Worm (Caenorhabditis elegans) whole organism, L4 larva: ENCODE data around the gene nhr-257.

Experiments
- F10B5.3 ChIP-seq: sonication (generic microtip); optimal IDR thresholded peaks from 2 replicates; lab custom pipeline; 2016; ENCODE audit warnings: mild to moderate bottlenecking, missing genetic modification characterization, missing compliant biosample characterization
- F37D6.2 ChIP-seq: sonication (generic microtip); optimal IDR thresholded peaks from 2 replicates; lab custom pipeline; 2016; ENCODE audit warnings: mild to moderate bottlenecking, missing genetic modification characterization, missing compliant biosample characterization
- T20F7.1 ChIP-seq: fragments of 200-800 bp; sonication (Bioruptor generic); optimal IDR thresholded peaks from 2 replicates; lab custom pipeline; 2018; ENCODE audit warnings: mild to moderate bottlenecking, missing genetic modification characterization, missing compliant biosample characterization
- T26A8.4 ChIP-seq: fragments of 200-800 bp; sonication (Bioruptor generic); IDR thresholded peaks from 2 replicates; pipeline ENCODE4 v1.3.6; 2022; ENCODE audit warnings: missing genetic modification characterization, missing compliant biosample characterization
- Y5F2A.4 ChIP-seq: fragments of 200-800 bp; sonication (Bioruptor generic); optimal IDR thresholded peaks from 2 replicates; lab custom pipeline; 2018; ENCODE audit warnings: mild to moderate bottlenecking, missing genetic modification characterization, missing compliant biosample characterization
- Y75B8A.6 ChIP-seq: fragments of 200-800 bp; sonication (Bioruptor generic); IDR thresholded peaks from 2 replicates; pipeline ENCODE4 v1.3.6; 2022; ENCODE audit warnings: missing genetic modification reagents, missing genetic modification characterization, missing compliant biosample characterization
- aly-2 ChIP-seq: sonication (generic microtip); optimal IDR thresholded peaks from 2 replicates; lab custom pipeline; 2018; ENCODE audit warnings: missing biosample characterization, missing genetic modification characterization
- arid-1 ChIP-seq: fragments of 200-800 bp; sonication (Bioruptor generic); conservative IDR thresholded peaks from 2 replicates; pipeline ENCODE4 v1.3.6; 2022; ENCODE audit warnings: missing genetic modification reagents, missing genetic modification characterization, missing compliant biosample characterization
- ceh-44 ChIP-seq: fragments of 200-800 bp; sonication (Bioruptor generic); IDR thresholded peaks from 2 replicates; pipeline ENCODE4 v1.3.6; 2022; ENCODE audit warnings: missing genetic modification reagents, missing genetic modification characterization, missing compliant biosample characterization
- ceh-62 ChIP-seq: sonication (generic microtip); optimal IDR thresholded peaks from 2 replicates; lab custom pipeline; 2017; ENCODE audit warnings: missing biosample characterization, missing genetic modification characterization
- ces-1 ChIP-seq: fragments of 150-350 bp; sonication (generic microtip); optimal IDR thresholded peaks from 4 replicates; lab custom pipeline; 2014; ENCODE audit warnings: missing biosample characterization, missing genetic modification reagents, missing genetic modification characterization
- daf-12 ChIP-seq: fragments of 150-350 bp; optimal IDR thresholded peaks from 2 replicates; lab custom pipeline; 2014; ENCODE audit warnings: missing biosample characterization, missing genetic modification reagents, missing genetic modification characterization
- daf-16 ChIP-seq, 3 experiments: sonication (generic microtip); optimal IDR thresholded peaks; 2 replicates each; lab custom pipeline; 2016 to 2017; ENCODE audit warnings: missing genetic modification characterization in 3 of 3, missing genetic modification reagents in 3 of 3, mild to moderate bottlenecking in 2 of 3, missing compliant biosample characterization in 2 of 3, missing biosample characterization in 1 of 3, moderate library complexity in 1 of 3
- daf-19 ChIP-seq: fragments of 200-800 bp; sonication (Bioruptor generic); conservative IDR thresholded peaks from 2 replicates; pipeline ENCODE4 v1.3.6; 2022; ENCODE audit warnings: missing genetic modification characterization, missing compliant biosample characterization
- daf-8 ChIP-seq: fragments of 200-800 bp; sonication (Bioruptor generic); IDR thresholded peaks from 2 replicates; pipeline ENCODE4 v1.3.6; 2022; ENCODE audit warnings: missing genetic modification characterization, missing compliant biosample characterization
- dmd-6 ChIP-seq: fragments of 200-800 bp; sonication (Bioruptor generic); IDR thresholded peaks from 2 replicates; pipeline ENCODE4 v1.3.6; 2022; ENCODE audit warnings: missing genetic modification reagents, missing genetic modification characterization, missing compliant biosample characterization
- dmd-8 ChIP-seq: fragments of 200-800 bp; sonication (Bioruptor generic); IDR thresholded peaks from 2 replicates; pipeline ENCODE4 v1.3.6; 2022; ENCODE audit warnings: missing genetic modification characterization, missing compliant biosample characterization
- dpl-1 ChIP-seq: fragments of 150-350 bp; optimal IDR thresholded peaks from 2 replicates; lab custom pipeline; 2014; ENCODE audit warnings: missing biosample characterization, missing genetic modification reagents, missing genetic modification characterization
- fkh-10 ChIP-seq: fragments of 150-350 bp; optimal IDR thresholded peaks from 2 replicates; lab custom pipeline; 2014; ENCODE audit warnings: missing biosample characterization, missing genetic modification reagents, missing genetic modification characterization
- fos-1 ChIP-seq: fragments of 150-350 bp; optimal IDR thresholded peaks from 2 replicates; lab custom pipeline; 2014; ENCODE audit warnings: missing biosample characterization, missing genetic modification characterization
- gei-8 ChIP-seq: fragments of 200-800 bp; sonication (Bioruptor generic); optimal IDR thresholded peaks from 2 replicates; lab custom pipeline; 2018; ENCODE audit warnings: mild to moderate bottlenecking, missing genetic modification characterization, missing compliant biosample characterization
- jun-1 ChIP-seq: fragments of 150-350 bp; optimal IDR thresholded peaks from 2 replicates; lab custom pipeline; 2014; ENCODE audit warnings: missing biosample characterization, missing genetic modification reagents, missing genetic modification characterization
- lin-13 ChIP-seq: fragments of 150-350 bp; optimal IDR thresholded peaks from 2 replicates; lab custom pipeline; 2014; ENCODE audit warnings: missing biosample characterization, missing genetic modification reagents, missing genetic modification characterization
- lin-15B ChIP-seq: fragments of 150-350 bp; sonication (generic microtip); optimal IDR thresholded peaks from 3 replicates; lab custom pipeline; 2014; ENCODE audit warnings: missing biosample characterization, missing genetic modification characterization
- lin-38 ChIP-seq: fragments of 200-800 bp; sonication (Bioruptor generic); IDR thresholded peaks from 2 replicates; pipeline ENCODE4 v1.3.6; 2022; ENCODE audit warnings: missing genetic modification reagents, missing genetic modification characterization, missing compliant biosample characterization
- lin-39 ChIP-seq: fragments of 150-350 bp; optimal IDR thresholded peaks from 2 replicates; lab custom pipeline; 2014; ENCODE audit warnings: missing biosample characterization, missing genetic modification reagents, missing genetic modification characterization
- madf-5 ChIP-seq, 2 experiments: fragments of 200-800 bp; sonication (Bioruptor generic); IDR thresholded peaks; 2 replicates each; pipeline ENCODE4 v1.3.6; 2022; ENCODE audit warnings: missing compliant biosample characterization in 2 of 2, missing genetic modification characterization in 2 of 2
- mdl-1 ChIP-seq, 2 experiments: fragments of 150-350 bp in 1 of 2; sonication (generic microtip) in 1 of 2; optimal IDR thresholded peaks; 2 replicates each; lab custom pipeline; 2014 to 2017; ENCODE audit warnings: missing biosample characterization in 2 of 2, missing genetic modification characterization in 2 of 2
- nhr-10 ChIP-seq: fragments of 150-350 bp; optimal IDR thresholded peaks from 2 replicates; lab custom pipeline; 2014; ENCODE audit warnings: missing biosample characterization, missing genetic modification characterization
- nhr-102 ChIP-seq: sonication (generic microtip); optimal IDR thresholded peaks from 2 replicates; lab custom pipeline; 2016; ENCODE audit warnings: mild to moderate bottlenecking, missing genetic modification characterization, moderate library complexity, missing compliant biosample characterization
- nhr-11 ChIP-seq: fragments of 150-350 bp; optimal IDR thresholded peaks from 2 replicates; lab custom pipeline; 2014; ENCODE audit warnings: missing biosample characterization, missing genetic modification characterization
- nhr-111 ChIP-seq: fragments of 200-800 bp; sonication (Bioruptor generic); optimal IDR thresholded peaks from 2 replicates; lab custom pipeline; 2018; ENCODE audit warnings: mild to moderate bottlenecking, missing genetic modification characterization, missing compliant biosample characterization
- nhr-25 ChIP-seq: sonication (generic microtip); optimal IDR thresholded peaks from 2 replicates; lab custom pipeline; 2017; ENCODE audit warnings: missing genetic modification characterization, mild to moderate bottlenecking, missing compliant biosample characterization, antibody characterized with exemption, moderate library complexity, borderline replicate concordance; ENCODE audit not compliant: insufficient read depth
- nhr-28 ChIP-seq: fragments of 150-350 bp; optimal IDR thresholded peaks from 2 replicates; lab custom pipeline; 2014; ENCODE audit warnings: missing biosample characterization, missing genetic modification characterization
- nhr-41 ChIP-seq: fragments of 200-800 bp; sonication (Bioruptor generic); IDR thresholded peaks from 2 replicates; pipeline ENCODE4 v1.3.6; 2022; ENCODE audit warnings: missing genetic modification reagents, missing genetic modification characterization, missing compliant biosample characterization
- nhr-42 ChIP-seq: fragments of 200-800 bp; sonication (Bioruptor generic); IDR thresholded peaks from 2 replicates; pipeline ENCODE4 v1.3.6; 2022; ENCODE audit warnings: missing genetic modification characterization, missing compliant biosample characterization
- nhr-6 ChIP-seq: fragments of 150-350 bp; optimal IDR thresholded peaks from 2 replicates; lab custom pipeline; 2014; ENCODE audit warnings: missing biosample characterization, missing genetic modification characterization
- pha-4 ChIP-seq, 2 experiments: fragments of 150-350 bp in 1 of 2; fragments of 200-800 bp in 1 of 2; sonication (Bioruptor generic) in 1 of 2; IDR thresholded peaks in 1 of 2; optimal IDR thresholded peaks in 1 of 2; 2 replicates each; pipeline versions ENCODE4 v1.3.6 to Lab custom; 2014 to 2022; ENCODE audit warnings: missing genetic modification characterization in 2 of 2, missing genetic modification reagents in 2 of 2, missing biosample characterization in 1 of 2, missing compliant biosample characterization in 1 of 2
- pqm-1 ChIP-seq: sonication (generic microtip); optimal IDR thresholded peaks from 2 replicates; lab custom pipeline; 2017; ENCODE audit warnings: missing biosample characterization, missing genetic modification characterization
- rbr-2 ChIP-seq: sonication (generic microtip); optimal IDR thresholded peaks from 2 replicates; lab custom pipeline; 2016; ENCODE audit warnings: missing genotype, missing genetic modification characterization, missing compliant biosample characterization
- saeg-2 ChIP-seq: fragments of 200-800 bp; sonication (Bioruptor generic); IDR thresholded peaks from 2 replicates; pipeline ENCODE4 v1.3.6; 2022; ENCODE audit warnings: missing genetic modification reagents, missing genetic modification characterization, missing compliant biosample characterization
- sdz-12 ChIP-seq: fragments of 200-800 bp; sonication (Bioruptor generic); optimal IDR thresholded peaks from 2 replicates; lab custom pipeline; 2018; ENCODE audit warnings: mild to moderate bottlenecking, missing genetic modification characterization, missing compliant biosample characterization
- skn-1 ChIP-seq: fragments of 150-350 bp; optimal IDR thresholded peaks from 2 replicates; lab custom pipeline; 2014; ENCODE audit warnings: missing biosample characterization, missing genetic modification characterization
- snpc-1.2 ChIP-seq: fragments of 200-800 bp; sonication (Bioruptor generic); IDR thresholded peaks from 2 replicates; pipeline ENCODE4 v1.3.6; 2022; ENCODE audit warnings: missing genetic modification reagents, missing genetic modification characterization, missing compliant biosample characterization
- snpc-4 ChIP-seq: fragments of 150-350 bp; optimal IDR thresholded peaks from 2 replicates; lab custom pipeline; 2014; ENCODE audit warnings: missing biosample characterization, missing genetic modification characterization
- spr-1 ChIP-seq: sonication (generic microtip); optimal IDR thresholded peaks from 2 replicates; lab custom pipeline; 2016; ENCODE audit warnings: mild to moderate bottlenecking, missing genetic modification characterization, missing compliant biosample characterization
- spr-3 ChIP-seq: fragments of 200-800 bp; sonication (Bioruptor generic); optimal IDR thresholded peaks from 2 replicates; lab custom pipeline; 2018; ENCODE audit warnings: mild to moderate bottlenecking, missing genetic modification characterization, missing compliant biosample characterization
- unc-39 ChIP-seq: sonication (generic microtip); optimal IDR thresholded peaks from 2 replicates; lab custom pipeline; 2017; ENCODE audit warnings: missing biosample characterization, missing genetic modification characterization
- vab-7 ChIP-seq: fragments of 200-800 bp; sonication (Bioruptor generic); IDR thresholded peaks from 2 replicates; pipeline ENCODE4 v1.3.6; 2022; ENCODE audit warnings: missing genetic modification reagents, missing genetic modification characterization, missing compliant biosample characterization
- zfp-2 ChIP-seq: sonication (generic microtip); optimal IDR thresholded peaks from 2 replicates; lab custom pipeline; 2016; ENCODE audit warnings: mild to moderate bottlenecking, missing genetic modification characterization, missing compliant biosample characterization
- zip-2 ChIP-seq: fragments of 150-350 bp; optimal IDR thresholded peaks from 2 replicates; lab custom pipeline; 2014; ENCODE audit warnings: missing biosample characterization, missing genetic modification characterization
- ztf-7 ChIP-seq: fragments of 150-350 bp; optimal IDR thresholded peaks from 2 replicates; lab custom pipeline; 2014; ENCODE audit warnings: missing biosample characterization, missing genetic modification characterization

Gene nhr-257

DNA sequence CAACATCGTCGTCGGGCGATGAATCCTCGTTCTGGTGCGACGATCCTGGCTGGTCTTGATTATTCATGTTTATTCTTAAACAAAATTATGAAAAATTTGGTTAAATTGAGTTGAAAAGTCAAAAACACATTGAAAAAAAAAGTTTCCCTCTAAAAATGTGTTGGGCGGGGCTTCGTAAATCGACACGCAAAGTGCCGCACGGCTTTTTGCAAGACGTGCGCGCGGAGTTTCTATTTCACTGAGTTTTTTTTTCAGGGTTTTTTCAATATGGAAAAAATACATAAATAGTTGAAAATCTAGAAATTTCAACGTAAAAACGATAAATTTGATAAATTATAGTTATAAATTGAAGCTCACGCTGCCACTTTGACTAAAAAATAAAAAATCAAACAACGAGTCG, 44.6 kb upstream of the nhr-257 start, which contains the start of gene F54D10.5 (continued):
- no peak for TF ChIP-seq ceh-62 (tag; lab: Kevin White, UChicago)
- TF ChIP-seq nhr-28 (tag; lab: Kevin White, UChicago): peak; percentile 28
- no peak for TF ChIP-seq nhr-11 (tag; lab: Kevin White, UChicago)
- TF ChIP-seq daf-12 (tag; lab: Kevin White, UChicago): no peak
- no peak for TF ChIP-seq lin-39 (tag; lab: Kevin White, UChicago)
- no peak for TF ChIP-seq aly-2
- no peak for TF ChIP-seq zip-2
- no peak for TF ChIP-seq nhr-111
- no peak for TF ChIP-seq madf-5 (GFP tag; IDR thresholded peaks at IDR 0.05; lab: Robert Waterston, UW)
- no peak for TF ChIP-seq T20F7.1
- TF ChIP-seq lin-38: no peak
- peak; percentile 45 for TF ChIP-seq spr-1 (tag; lab: Kevin White, UChicago)
- no peak for TF ChIP-seq pqm-1 (tag; lab: Kevin White, UChicago)
- TF ChIP-seq lin-15B (tag; lab: Kevin White, UChicago): no peak
- no peak for TF ChIP-seq F10B5.3
- peak in 1 of 2 experiments; percentile 12 for TF ChIP-seq mdl-1 (tag; optimal IDR thresholded peaks at IDR 0.05; lab: Kevin White, UChicago)
- TF ChIP-seq rbr-2 (tag; lab: Kevin White, UChicago): peak; percentile 63
- TF ChIP-seq Y75B8A.6 (GFP tag; lab: Robert Waterston, UW): no peak
- no peak for TF ChIP-seq nhr-25 (tag; lab: Kevin White, UChicago)
- no peak for TF ChIP-seq F37D6.2
- no peak for TF ChIP-seq dmd-8 (GFP tag; lab: Robert Waterston, UW)
- no peak for TF ChIP-seq unc-39
- TF ChIP-seq ces-1 (GFP tag; lab: Kevin White, UChicago): no peak
- TF ChIP-seq dpl-1: peak; percentile 95
- no peak for TF ChIP-seq daf-16 (GFP tag; optimal IDR thresholded peaks at IDR 0.05; lab: Kevin White, UChicago)
- TF ChIP-seq daf-16 (tag; optimal IDR thresholded peaks at IDR 0.05; lab: Kevin White, UChicago): no peak
- no peak for TF ChIP-seq ztf-7 (tag; lab: Kevin White, UChicago)
- TF ChIP-seq snpc-4 (tag; lab: Kevin White, UChicago): no peak
- TF ChIP-seq vab-7 (GFP tag; lab: Robert Waterston, UW): no peak
- no peak for TF ChIP-seq daf-19 (GFP tag; lab: Robert Waterston, UW)
- no peak for TF ChIP-seq dmd-6
- TF ChIP-seq Y5F2A.4 (GFP tag; lab: Kevin White, UChicago): no peak
- no peak for TF ChIP-seq spr-3
- TF ChIP-seq sdz-12: no peak
- TF ChIP-seq fkh-10 (GFP tag; lab: Kevin White, UChicago): no peak
- no peak for TF ChIP-seq nhr-41 (GFP tag; lab: Robert Waterston, UW)
- no peak for TF ChIP-seq snpc-1.2 (GFP tag; lab: Robert Waterston, UW)
- no peak for TF ChIP-seq nhr-102 (tag; lab: Kevin White, UChicago)
- peak; percentile 31 for TF ChIP-seq lin-13
- peak; percentile 35; the same call in 1 of the 2 replicates for TF ChIP-seq pha-4 (GFP tag; IDR thresholded peaks at IDR 0.05; lab: Robert Waterston, UW)
- TF ChIP-seq pha-4 (tag; optimal IDR thresholded peaks at IDR 0.05; lab: Kevin White, UChicago): no peak
- peak; percentile 7 for TF ChIP-seq fos-1 (tag; lab: Kevin White, UChicago)
- TF ChIP-seq nhr-6: peak; percentile 46
- TF ChIP-seq zfp-2 (tag; lab: Kevin White, UChicago): no peak
- no peak for TF ChIP-seq saeg-2 (GFP tag; lab: Robert Waterston, UW)
- TF ChIP-seq gei-8 (GFP tag; lab: Kevin White, UChicago): no peak
- no peak for TF ChIP-seq daf-8 (GFP tag; lab: Robert Waterston, UW)
- TF ChIP-seq jun-1 (tag; lab: Kevin White, UChicago): no peak
- TF ChIP-seq nhr-42: no peak
- TF ChIP-seq skn-1: no peak
- TF ChIP-seq nhr-10: no peak
- TF ChIP-seq ceh-44 (GFP tag; lab: Robert Waterston, UW): no peak
- TF ChIP-seq arid-1 (GFP tag; lab: Robert Waterston, UW): no peak
- TF ChIP-seq T26A8.4 (GFP tag; lab: Robert Waterston, UW): peak; percentile 63
